Fruit fly (Drosophila melanogaster): ENCODE data around the gene Mec2.

Mec2 gene

dm6 chrX:19164726-19165125, 23.1 kb upstream of the Mec2 start (continued):
- TF ChIP-seq CG3032 (tag; optimal IDR thresholded peaks at IDR 0.05), result no peak
- TF ChIP-seq CG15336 (GFP tag; IDR thresholded peaks at IDR 0.05), result no peak
- TF ChIP-seq Hr4 (GFP tag; optimal IDR thresholded peaks at IDR 0.05), result peak; percentile 39
- peak; percentile 45 for TF ChIP-seq Sox15 (GFP tag; optimal IDR thresholded peaks at IDR 0.05)
- TF ChIP-seq fkh (GFP tag; optimal IDR thresholded peaks at IDR 0.05), result no peak
- TF ChIP-seq CG10669 (GFP tag; optimal IDR thresholded peaks at IDR 0.05), result no peak
- no peak for TF ChIP-seq CG6163 (GFP tag; IDR thresholded peaks at IDR 0.05)
- peak; percentile 22 for TF ChIP-seq net (GFP tag; optimal IDR thresholded peaks at IDR 0.05)
- no peak for TF ChIP-seq CG8119 (GFP tag; IDR thresholded peaks at IDR 0.05)
- TF ChIP-seq fd85E (GFP tag; optimal IDR thresholded peaks at IDR 0.05), result no peak
- TF ChIP-seq CG32006 (GFP tag; optimal IDR thresholded peaks at IDR 0.05), result peak; percentile 41
- TF ChIP-seq ss (GFP tag; optimal IDR thresholded peaks at IDR 0.05), result no peak
- TF ChIP-seq CG8319 (GFP tag; optimal IDR thresholded peaks at IDR 0.05), result no peak
- TF ChIP-seq CG8632 (GFP tag; optimal IDR thresholded peaks at IDR 0.05), result peak; percentile 27
- no peak for TF ChIP-seq Blimp-1 (GFP tag; optimal IDR thresholded peaks at IDR 0.05)
- peak; percentile 46 for TF ChIP-seq CG10631 (GFP tag; optimal IDR thresholded peaks at IDR 0.05)
- TF ChIP-seq CG16779 (tag; optimal IDR thresholded peaks at IDR 0.05), result no peak
- TF ChIP-seq dsx (GFP tag; optimal IDR thresholded peaks at IDR 0.05; ENCODE audit: poor library complexity, severe bottlenecking), result no peak
- TF ChIP-seq Ets96B (tag; optimal IDR thresholded peaks at IDR 0.05), result no peak
- TF ChIP-seq CG31627 (GFP tag; optimal IDR thresholded peaks at IDR 0.05), result peak; percentile 80
- peak; percentile 48 for TF ChIP-seq OdsH (GFP tag; optimal IDR thresholded peaks at IDR 0.05)
- TF ChIP-seq pdm3 (GFP tag; optimal IDR thresholded peaks at IDR 0.05), result peak; percentile 44
- TF ChIP-seq Lpt (GFP tag; optimal IDR thresholded peaks at IDR 0.05), result no peak
- TF ChIP-seq Ets21C (GFP tag; optimal IDR thresholded peaks at IDR 0.05), result peak; percentile 65
- peak; percentile 24 for TF ChIP-seq achi (GFP tag; optimal IDR thresholded peaks at IDR 0.05)
- no peak for TF ChIP-seq CG6276 (GFP tag; optimal IDR thresholded peaks at IDR 0.05)
- TF ChIP-seq CG34406 (GFP tag; optimal IDR thresholded peaks at IDR 0.05), result peak; percentile 55
- no peak for TF ChIP-seq CG11762 (GFP tag; optimal IDR thresholded peaks at IDR 0.05; ENCODE audit: insufficient read depth)
- no peak for TF ChIP-seq CG6854 (GFP tag; optimal IDR thresholded peaks at IDR 0.05)

dm6 chrX:19165144-19166011, 22.5 kb upstream of the Mec2 start:
- TF ChIP-seq CG34406 (GFP tag; optimal IDR thresholded peaks at IDR 0.05), result no peak
- peak; percentile 16; the same call in 1 of the 2 replicates for TF ChIP-seq CG15336 (GFP tag; IDR thresholded peaks at IDR 0.05)
- peak; percentile 5 for TF ChIP-seq pdm3 (GFP tag; optimal IDR thresholded peaks at IDR 0.05)
- peak in 1 of 2 experiments; percentile 18 for TF ChIP-seq salr (GFP tag; optimal IDR thresholded peaks at IDR 0.05)
- TF ChIP-seq CG32006 (GFP tag; optimal IDR thresholded peaks at IDR 0.05), result peak; percentile 54
- TF ChIP-seq ss (GFP tag; optimal IDR thresholded peaks at IDR 0.05), result peak; percentile 70 to 73
- TF ChIP-seq cyc (GFP tag; optimal IDR thresholded peaks at IDR 0.05), result no peak
- peak; percentile 59 for TF ChIP-seq CG1621 (tag; optimal IDR thresholded peaks at IDR 0.05)
- peak; percentile 45 for TF ChIP-seq spab (GFP tag; optimal IDR thresholded peaks at IDR 0.05)
- peak; percentile 48 for TF ChIP-seq CG6808 (GFP tag; optimal IDR thresholded peaks at IDR 0.05)
- TF ChIP-seq Eip78C (GFP tag), result peak; percentile 86
- TF ChIP-seq CG6792 (GFP tag; optimal IDR thresholded peaks at IDR 0.05), result no peak
- TF ChIP-seq dac (GFP tag; optimal IDR thresholded peaks at IDR 0.05), result no peak
- peak; percentile 63 for TF ChIP-seq CG9139 (GFP tag; optimal IDR thresholded peaks at IDR 0.05)
- peak; percentile 7 for TF ChIP-seq Hr39 (GFP tag; optimal IDR thresholded peaks at IDR 0.05)
- TF ChIP-seq Smox (GFP tag; optimal IDR thresholded peaks at IDR 0.05), result peak; percentile 17
- TF ChIP-seq Sox15 (GFP tag; optimal IDR thresholded peaks at IDR 0.05), result no peak
- peak; percentile 35; the same call in 1 of the 3 replicates for TF ChIP-seq CG8119 (GFP tag; IDR thresholded peaks at IDR 0.05)
- TF ChIP-seq CG10669 (GFP tag; optimal IDR thresholded peaks at IDR 0.05), result peak; percentile 18
- TF ChIP-seq lz (GFP tag; optimal IDR thresholded peaks at IDR 0.05), result peak; percentile 12
- TF ChIP-seq vri (GFP tag; optimal IDR thresholded peaks at IDR 0.05), result peak; percentile 67
- peak; percentile 67 for TF ChIP-seq eg (GFP tag; IDR thresholded peaks at IDR 0.05)
- TF ChIP-seq CG4318 (GFP tag; optimal IDR thresholded peaks at IDR 0.05), result peak; percentile 21
- peak; percentile 78; the same call in 2 of the 3 replicates for TF ChIP-seq CG6163 (GFP tag; IDR thresholded peaks at IDR 0.05)
- peak; percentile 40 for TF ChIP-seq CG6276 (GFP tag; optimal IDR thresholded peaks at IDR 0.05)
- peak; percentile 23 for TF ChIP-seq Ets96B (tag; optimal IDR thresholded peaks at IDR 0.05)
- peak; percentile 37 for TF ChIP-seq CG3032 (tag; optimal IDR thresholded peaks at IDR 0.05)
- TF ChIP-seq esn (GFP tag; optimal IDR thresholded peaks at IDR 0.05), result peak; percentile 16
- no peak for TF ChIP-seq achi (GFP tag; optimal IDR thresholded peaks at IDR 0.05)
- no peak for TF ChIP-seq CG31627 (GFP tag; optimal IDR thresholded peaks at IDR 0.05)
- TF ChIP-seq topi (GFP tag; optimal IDR thresholded peaks at IDR 0.05), result peak; percentile 15
- peak; percentile 49 for TF ChIP-seq dsx (GFP tag; optimal IDR thresholded peaks at IDR 0.05; ENCODE audit: poor library complexity, severe bottlenecking)
